Fruit fly (Drosophila melanogaster) whole organism, embryonic: ENCODE results near the gene CG12608.

ENCODE experiments used
- Antp ChIP-seq: fragments of 200-800 bp; sonication (Bioruptor generic); optimal IDR thresholded peaks from 3 replicates; lab custom pipeline; 2016; ENCODE audit warnings: missing biosample characterization, missing genetic modification characterization
- Blimp-1 ChIP-seq: fragments of 200-800 bp; sonication (Bioruptor generic); optimal IDR thresholded peaks from 3 replicates; lab custom pipeline; 2018; ENCODE audit warnings: missing biosample characterization, missing genetic modification characterization, mild to moderate bottlenecking, moderate library complexity, missing genetic modification reagents
- BtbVII ChIP-seq: fragments of 200-800 bp; sonication (Bioruptor generic); optimal IDR thresholded peaks from 3 replicates; lab custom pipeline; 2017; ENCODE audit warnings: missing biosample characterization, mild to moderate bottlenecking, missing genetic modification characterization
- Bteb2 ChIP-seq: fragments of 200-800 bp; sonication (Bioruptor generic); optimal IDR thresholded peaks from 2 replicates; lab custom pipeline; 2016; ENCODE audit warnings: missing biosample characterization, missing genetic modification characterization
- C15 ChIP-seq: fragments of 200-800 bp; sonication (Bioruptor generic); IDR thresholded peaks from 3 replicates; pipeline ENCODE4 v1.3.6; 2022; ENCODE audit warnings: missing biosample characterization, missing genetic modification characterization
- CG11456 ChIP-seq: fragments of 200-800 bp; sonication (Bioruptor generic); IDR thresholded peaks from 3 replicates; pipeline ENCODE4 v1.3.6; 2022; ENCODE audit warnings: missing biosample characterization, missing genetic modification characterization
- CG12299 ChIP-seq: fragments of 200-800 bp; sonication (Bioruptor generic); optimal IDR thresholded peaks from 2 replicates; lab custom pipeline; 2018; ENCODE audit warnings: missing biosample characterization, mild to moderate bottlenecking, missing genetic modification characterization
- CG12659 ChIP-seq: fragments of 200-800 bp; sonication (Bioruptor generic); optimal IDR thresholded peaks from 3 replicates; lab custom pipeline; 2017; ENCODE audit warnings: mild to moderate bottlenecking, missing biosample characterization, missing genetic modification reagents, missing genetic modification characterization
- CG13296 ChIP-seq: fragments of 200-800 bp; sonication (Bioruptor generic); optimal IDR thresholded peaks from 3 replicates; lab custom pipeline; 2018; ENCODE audit warnings: missing biosample characterization, mild to moderate bottlenecking, missing genetic modification characterization
- CG14014 ChIP-seq: fragments of 200-800 bp; sonication (Bioruptor generic); IDR thresholded peaks from 2 replicates; pipeline ENCODE4 v1.3.6; 2022; ENCODE audit warnings: missing biosample characterization, missing genetic modification characterization
- CG14441 ChIP-seq: fragments of 200-800 bp; sonication (Bioruptor generic); IDR thresholded peaks from 2 replicates; pipeline ENCODE4 v1.3.6; 2022; ENCODE audit warnings: missing biosample characterization, missing genetic modification characterization
- CG15601 ChIP-seq: fragments of 200-800 bp; sonication (Bioruptor generic); optimal IDR thresholded peaks from 3 replicates; lab custom pipeline; 2019; ENCODE audit warnings: missing biosample characterization, mild to moderate bottlenecking, missing genetic modification characterization, moderate library complexity
- CG17385 ChIP-seq: fragments of 200-800 bp; sonication (Bioruptor generic); optimal IDR thresholded peaks from 3 replicates; lab custom pipeline; 2018; ENCODE audit warnings: missing biosample characterization, mild to moderate bottlenecking, missing genetic modification characterization
- CG18619 ChIP-seq: fragments of 200-800 bp; sonication (Bioruptor generic); optimal IDR thresholded peaks from 3 replicates; lab custom pipeline; 2017; ENCODE audit warnings: missing biosample characterization, mild to moderate bottlenecking, missing genetic modification characterization
- CG2129 ChIP-seq: fragments of 200-800 bp; sonication (Bioruptor generic); IDR thresholded peaks from 2 replicates; pipeline ENCODE4 v1.3.6; 2022; ENCODE audit warnings: missing biosample characterization, missing genetic modification characterization; ENCODE audit not compliant: partially characterized antibody
- CG2199 ChIP-seq: fragments of 200-800 bp; sonication (Bioruptor generic); IDR thresholded peaks from 3 replicates; pipeline ENCODE4 v1.3.6; 2022; ENCODE audit warnings: missing biosample characterization, missing genetic modification characterization
- CG30431 ChIP-seq: fragments of 200-800 bp; sonication (Bioruptor generic); optimal IDR thresholded peaks from 2 replicates; lab custom pipeline; 2017; ENCODE audit warnings: missing biosample characterization, missing genetic modification characterization
- CG33213 ChIP-seq: fragments of 200-800 bp; sonication (Bioruptor generic); optimal IDR thresholded peaks from 3 replicates; lab custom pipeline; 2016; ENCODE audit warnings: missing biosample characterization, missing genetic modification characterization
- CG34224 ChIP-seq: fragments of 200-800 bp; sonication (Bioruptor generic); IDR thresholded peaks from 3 replicates; pipeline ENCODE4 v1.3.6; 2022; ENCODE audit warnings: missing biosample characterization, missing genetic modification characterization; ENCODE audit not compliant: partially characterized antibody
- CG3726 ChIP-seq: fragments of 200-800 bp; sonication (Bioruptor generic); IDR thresholded peaks from 3 replicates; pipeline ENCODE4, ENCODE4 v1.3.6; 2022; ENCODE audit warnings: missing biosample characterization, missing genetic modification characterization
- CG3838 ChIP-seq: fragments of 200-800 bp; sonication (Bioruptor generic); optimal IDR thresholded peaks from 3 replicates; lab custom pipeline; 2016; ENCODE audit warnings: missing biosample characterization, missing genetic modification characterization
- CG3995 ChIP-seq: fragments of 200-800 bp; sonication (Bioruptor generic); optimal IDR thresholded peaks from 3 replicates; lab custom pipeline; 2016; ENCODE audit warnings: missing biosample characterization, missing genetic modification characterization
- CG4328 ChIP-seq: fragments of 200-800 bp; sonication (Bioruptor generic); optimal IDR thresholded peaks from 3 replicates; lab custom pipeline; 2017; ENCODE audit warnings: missing biosample characterization, missing genetic modification reagents, missing genetic modification characterization
- CG4730 ChIP-seq: fragments of 200-800 bp; sonication (Bioruptor generic); IDR thresholded peaks from 2 replicates; pipeline ENCODE4 v1.3.6; 2022; ENCODE audit warnings: missing biosample characterization, missing genetic modification characterization
- CG6854 ChIP-seq: fragments of 200-800 bp; sonication (Bioruptor generic); optimal IDR thresholded peaks from 3 replicates; lab custom pipeline; 2017; ENCODE audit warnings: missing biosample characterization, mild to moderate bottlenecking, missing genetic modification characterization
- CG7556 ChIP-seq: fragments of 200-800 bp; sonication (Bioruptor generic); optimal IDR thresholded peaks from 2 replicates; lab custom pipeline; 2017; ENCODE audit warnings: missing biosample characterization, mild to moderate bottlenecking, missing genetic modification characterization
- CG7928 ChIP-seq: fragments of 200-800 bp; sonication (Bioruptor generic); optimal IDR thresholded peaks from 2 replicates; lab custom pipeline; 2017; ENCODE audit warnings: missing biosample characterization, mild to moderate bottlenecking, missing genetic modification characterization
- CG9876 ChIP-seq: fragments of 200-800 bp; sonication (Bioruptor generic); optimal IDR thresholded peaks from 2 replicates; lab custom pipeline; 2016; ENCODE audit warnings: missing biosample characterization, missing genetic modification characterization
- CTCF ChIP-seq: fragments of 200-800 bp; sonication (Bioruptor generic); optimal IDR thresholded peaks from 2 replicates; lab custom pipeline; 2017; ENCODE audit warnings: missing biosample characterization, mild to moderate bottlenecking, missing genetic modification characterization, moderate library complexity
- Drgx ChIP-seq: fragments of 200-800 bp; sonication (Bioruptor generic); IDR thresholded peaks from 2 replicates; pipeline ENCODE4 v1.3.6; 2022; ENCODE audit warnings: missing biosample characterization, missing genetic modification characterization
- Fer1 ChIP-seq: fragments of 200-800 bp; sonication (Bioruptor generic); optimal IDR thresholded peaks from 2 replicates; lab custom pipeline; 2017; ENCODE audit warnings: missing biosample characterization, mild to moderate bottlenecking, missing genetic modification characterization
- HLH54F ChIP-seq: fragments of 200-800 bp; sonication (Bioruptor generic); optimal IDR thresholded peaks from 3 replicates; lab custom pipeline; 2016; ENCODE audit warnings: missing biosample characterization, missing genetic modification characterization
- HLHmδ ChIP-seq: fragments of 200-800 bp; sonication (Bioruptor generic); optimal IDR thresholded peaks from 2 replicates; lab custom pipeline; 2018; ENCODE audit warnings: missing biosample characterization, mild to moderate bottlenecking, missing genetic modification characterization, moderate library complexity
- Hr3 ChIP-seq: fragments of 200-800 bp; sonication (Bioruptor generic); optimal IDR thresholded peaks from 3 replicates; lab custom pipeline; 2016; ENCODE audit warnings: missing biosample characterization, missing genetic modification characterization
- Hr39 ChIP-seq: fragments of >200 bp; optimal IDR thresholded peaks from 2 replicates; lab custom pipeline; 2017
- MTF-1 ChIP-seq: fragments of 200-800 bp; sonication (Bioruptor generic); optimal IDR thresholded peaks from 2 replicates; lab custom pipeline; 2018; ENCODE audit warnings: missing biosample characterization, mild to moderate bottlenecking, missing genetic modification characterization, borderline replicate concordance
- bsh ChIP-seq, 2 experiments: fragments of 200-800 bp; sonication (Bioruptor generic); optimal IDR thresholded peaks; 2 replicates each; lab custom pipeline; 2017 to 2018; ENCODE audit warnings: mild to moderate bottlenecking in 2 of 2, missing biosample characterization in 2 of 2, missing genetic modification characterization in 2 of 2, moderate library complexity in 1 of 2
- chif ChIP-seq, 2 experiments: fragments of 200-800 bp; sonication (Bioruptor generic); optimal IDR thresholded peaks; 3 replicates each; lab custom pipeline; 2016; ENCODE audit warnings: missing biosample characterization in 2 of 2, missing genetic modification characterization in 2 of 2
- crp ChIP-seq, 2 experiments: fragments of 200-800 bp; sonication (Bioruptor generic); optimal IDR thresholded peaks; 2 replicates in 1 of 2; 3 replicates in 1 of 2; lab custom pipeline; 2017; ENCODE audit warnings: missing biosample characterization in 2 of 2, missing genetic modification characterization in 2 of 2, mild to moderate bottlenecking in 1 of 2, moderate library complexity in 1 of 2
- da ChIP-seq: fragments of 200-800 bp; sonication (Bioruptor generic); optimal IDR thresholded peaks from 2 replicates; lab custom pipeline; 2016; ENCODE audit warnings: missing biosample characterization, missing genetic modification characterization
- dmrt99B ChIP-seq: fragments of 200-800 bp; sonication (Bioruptor generic); optimal IDR thresholded peaks from 2 replicates; lab custom pipeline; 2018; ENCODE audit warnings: missing biosample characterization, mild to moderate bottlenecking, missing genetic modification characterization, moderate library complexity
- emc ChIP-seq: fragments of 200-800 bp; sonication (Bioruptor generic); optimal IDR thresholded peaks from 2 replicates; lab custom pipeline; 2016; ENCODE audit warnings: missing biosample characterization, missing genetic modification characterization
- ftz-f1 ChIP-seq: fragments of 200-800 bp; sonication (Bioruptor generic); optimal IDR thresholded peaks from 2 replicates; lab custom pipeline; 2016; ENCODE audit warnings: missing biosample characterization, missing genetic modification characterization
- grau ChIP-seq: fragments of 200-800 bp; optimal IDR thresholded peaks from 3 replicates; lab custom pipeline; 2019; ENCODE audit warnings: missing biosample characterization, mild to moderate bottlenecking, missing genetic modification characterization, moderate library complexity
- ind ChIP-seq: fragments of 200-800 bp; sonication (Bioruptor generic); optimal IDR thresholded peaks from 3 replicates; lab custom pipeline; 2016; ENCODE audit warnings: missing biosample characterization, missing genetic modification characterization
- inv ChIP-seq: fragments of 200-800 bp; sonication (Bioruptor generic); IDR thresholded peaks from 2 replicates; pipeline ENCODE4 v1.3.6; 2022; ENCODE audit warnings: missing biosample characterization, missing genetic modification characterization; ENCODE audit not compliant: partially characterized antibody
- mld ChIP-seq: fragments of 200-800 bp; sonication (Bioruptor generic); IDR thresholded peaks from 3 replicates; pipeline ENCODE4 v1.3.6; 2022; ENCODE audit warnings: missing biosample characterization, missing genetic modification characterization; ENCODE audit not compliant: partially characterized antibody
- pb ChIP-seq: fragments of 200-800 bp; sonication (Bioruptor generic); optimal IDR thresholded peaks from 3 replicates; lab custom pipeline; 2016; ENCODE audit warnings: missing biosample characterization, missing genetic modification characterization
- pum ChIP-seq: fragments of 200-800 bp; sonication (Bioruptor generic); optimal IDR thresholded peaks from 2 replicates; lab custom pipeline; 2016; ENCODE audit warnings: missing biosample characterization, missing genetic modification characterization
- wdn ChIP-seq: fragments of 200-800 bp; sonication (Bioruptor generic); IDR thresholded peaks from 2 replicates; pipeline ENCODE4 v1.3.6; 2022; ENCODE audit warnings: missing biosample characterization, missing genetic modification characterization

The CG12608 gene

dm6 chrX:15383513-15384373, 39.3 kb upstream of the CG12608 start (continued):
- TF ChIP-seq bsh (GFP tag; optimal IDR thresholded peaks at IDR 0.05; lab: Kevin White, UChicago) (peak in 1 of 2 experiments; percentile 68), Blimp-1 (GFP tag; lab: Kevin White, UChicago) (peak; percentile 64), Drgx (GFP tag; lab: Robert Waterston, UW) (no peak), CG6854 (peak; percentile 37), Antp (GFP tag; lab: Kevin White, UChicago) (no peak), CG14014 (GFP tag; lab: Robert Waterston, UW) (peak; percentile 26; the same call in 1 of the 2 replicates), ftz-f1 (no peak), CG9876 (GFP tag; lab: Kevin White, UChicago) (no peak), HLHmδ (GFP tag; lab: Kevin White, UChicago) (no peak), CG12659 (peak; percentile 45), mld (GFP tag; lab: Robert Waterston, UW) (no peak), CG3995 (GFP tag; lab: Kevin White, UChicago) (no peak), CG4730 (GFP tag; lab: Robert Waterston, UW) (no peak), C15 (GFP tag; lab: Robert Waterston, UW) (no peak), CG34224 (GFP tag; lab: Robert Waterston, UW) (no peak), CG7556 (GFP tag; lab: Kevin White, UChicago) (peak; percentile 74), BtbVII (peak; percentile 44), pum (GFP tag; lab: Kevin White, UChicago) (no peak), CG11456 (GFP tag; lab: Robert Waterston, UW) (no peak), CG14441 (GFP tag; lab: Robert Waterston, UW) (no peak), MTF-1 (no peak), Hr3 (GFP tag; lab: Kevin White, UChicago) (peak; percentile 49), CG2129 (GFP tag; lab: Robert Waterston, UW) (no peak), emc (no peak), CG3838 (no peak), inv (GFP tag; lab: Robert Waterston, UW) (no peak), CG18619 (GFP tag; lab: Kevin White, UChicago) (peak; percentile 55), da (GFP tag; lab: Kevin White, UChicago) (no peak), Bteb2 (GFP tag; lab: Kevin White, UChicago) (no peak), CG12299 (tag; lab: Kevin White, UChicago) (peak; percentile 47), HLH54F (GFP tag; lab: Kevin White, UChicago) (no peak), wdn (no peak), pb (no peak), CG15601 (peak; percentile 34), CTCF (GFP tag; lab: Kevin White, UChicago) (no peak), Hr39 (lab: Kevin White, UChicago) (no peak), ind (peak; percentile 50), CG2199 (GFP tag; lab: Robert Waterston, UW) (no peak), grau (tag; lab: Kevin White, UChicago) (peak; percentile 71), Fer1 (GFP tag; lab: Kevin White, UChicago) (peak; percentile 68), CG3726 (GFP tag; lab: Robert Waterston, UW) (no peak), CG30431 (GFP tag; lab: Kevin White, UChicago) (peak; percentile 17), dmrt99B (peak; percentile 78), CG33213 (GFP tag; lab: Kevin White, UChicago) (no peak), chif (GFP tag; optimal IDR thresholded peaks at IDR 0.05; lab: Kevin White, UChicago) (peak in 1 of 2 experiments; percentile 30), CG13296 (peak; percentile 40), crp (GFP tag; optimal IDR thresholded peaks at IDR 0.05; lab: Kevin White, UChicago) (no peak), CG7928 (GFP tag; lab: Kevin White, UChicago) (no peak), CG17385 (GFP tag; lab: Kevin White, UChicago) (peak; percentile 59), CG4328 (GFP tag; lab: Kevin White, UChicago) (peak; percentile 20)
